Worm (Caenorhabditis elegans) whole organism, midembryonic: Measurements from ENCODE around the gene F42C5.6.

Experiments
- flt-1 ChIP-seq: fragments of 200-800 bp; sonication (Bioruptor generic); IDR thresholded peaks from 2 replicates; pipeline ENCODE4 v1.3.6; 2022; ENCODE audit warnings: missing genetic modification characterization, missing compliant biosample characterization
- klf-2 ChIP-seq: fragments of 200-800 bp; sonication (Bioruptor generic); conservative IDR thresholded peaks from 2 replicates; pipeline ENCODE4 v1.3.6; 2022; ENCODE audit warnings: missing genetic modification reagents, missing genetic modification characterization, missing compliant biosample characterization
- med-1 ChIP-seq: sonication (generic microtip); optimal IDR thresholded peaks from 2 replicates; lab custom pipeline; 2017; ENCODE audit warnings: missing genetic modification characterization, mild to moderate bottlenecking, missing compliant biosample characterization, antibody characterized with exemption, missing genetic modification reagents; ENCODE audit not compliant: insufficient read depth

DNA sequence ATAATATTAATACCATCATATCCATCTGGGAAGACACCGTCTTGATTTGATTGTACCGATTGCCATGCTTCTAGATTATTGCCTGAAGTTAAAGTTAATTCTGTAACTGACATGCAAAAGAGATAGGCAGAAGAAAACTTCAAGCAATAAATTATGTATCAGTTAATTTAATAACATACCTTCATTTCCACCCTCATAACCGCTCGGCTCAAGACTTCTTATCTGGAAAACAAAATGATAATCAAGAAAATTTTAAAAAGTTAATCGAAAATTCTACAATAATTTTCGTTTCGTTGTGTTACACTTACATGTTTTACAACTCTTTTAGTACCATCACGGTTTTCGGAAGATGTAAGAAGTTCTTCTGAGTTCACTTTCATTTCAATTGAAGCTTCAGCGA, 33.3 kb upstream of the F42C5.6 start:
- TF ChIP-seq med-1 (GFP tag; lab: Kevin White, UChicago) (no peak), klf-2 (GFP tag; lab: Robert Waterston, UW) (no peak), flt-1 (GFP tag; lab: Robert Waterston, UW) (no peak)
